Worm (Caenorhabditis elegans) whole organism, L4/young adult: ENCODE results near the gene F31F7.1.

Experiments
- W03F9.2 ChIP-seq: fragments of 150-350 bp; optimal IDR thresholded peaks from 2 replicates; lab custom pipeline; 2014; ENCODE audit warnings: missing biosample characterization, missing genetic modification characterization
- dao-5 ChIP-seq: sonication (generic microtip); optimal IDR thresholded peaks from 2 replicates; lab custom pipeline; 2016; ENCODE audit warnings: missing genotype, missing genetic modification characterization, moderate library complexity, missing compliant biosample characterization
- him-1 ChIP-seq: sonication (generic microtip); optimal IDR thresholded peaks from 2 replicates; lab custom pipeline; 2016; ENCODE audit warnings: missing genotype, missing genetic modification reagents, missing genetic modification characterization, missing compliant biosample characterization

DNA sequence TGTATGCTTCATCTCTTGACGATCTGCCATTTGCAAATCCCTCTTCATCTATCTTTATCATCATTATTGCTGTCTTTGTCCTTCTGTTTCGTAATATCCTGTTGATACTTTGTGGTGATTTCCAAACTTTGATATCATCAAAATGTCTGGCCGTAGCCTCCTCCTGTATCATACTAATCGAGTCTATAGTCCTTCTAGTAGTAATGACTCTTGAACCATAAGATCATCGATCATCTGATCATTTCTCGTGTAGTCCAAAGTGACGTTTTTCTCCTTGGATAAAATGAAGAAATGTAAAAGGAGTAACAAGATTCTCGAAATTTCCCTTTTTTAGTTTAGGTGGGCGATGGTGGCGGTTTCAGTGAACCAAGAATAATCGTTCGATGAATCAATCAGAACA, 43.1 kb downstream of the F31F7.1 start:
- TF ChIP-seq him-1 (tag; lab: Kevin White, UChicago) (no peak), dao-5 (tag; lab: Kevin White, UChicago) (no peak), W03F9.2 (no peak)
